Worm (Caenorhabditis elegans) whole organism, L1 larva: ENCODE measurements around the gene pdl-1.

ENCODE experiments used
- alr-1 ChIP-seq: fragments of 200-800 bp; sonication (Bioruptor generic); optimal IDR thresholded peaks from 2 replicates; lab custom pipeline; 2018; ENCODE audit warnings: borderline replicate concordance, mild to moderate bottlenecking, missing genetic modification characterization, missing compliant biosample characterization
- blmp-1 ChIP-seq: fragments of 150-350 bp; optimal IDR thresholded peaks from 2 replicates; lab custom pipeline; 2014; ENCODE audit warnings: missing biosample characterization, missing genetic modification characterization
- ceh-63 ChIP-seq: fragments of 200-800 bp; sonication (Bioruptor generic); optimal IDR thresholded peaks from 2 replicates; lab custom pipeline; 2018; ENCODE audit warnings: mild to moderate bottlenecking, missing genetic modification characterization, missing compliant biosample characterization
- ceh-8 ChIP-seq: fragments of 200-800 bp; sonication (Bioruptor generic); optimal IDR thresholded peaks from 2 replicates; lab custom pipeline; 2018; ENCODE audit warnings: mild to moderate bottlenecking, missing genetic modification characterization, moderate library complexity, missing compliant biosample characterization
- dpl-1 ChIP-seq, 3 experiments: fragments of 150-350 bp in 2 of 3; sonication (generic microtip) in 1 of 3; optimal IDR thresholded peaks; 2 replicates each; lab custom pipeline; 2014 to 2017; ENCODE audit warnings: missing biosample characterization in 3 of 3, missing genetic modification characterization in 3 of 3, missing genetic modification reagents in 3 of 3
- nhr-47 ChIP-seq: sonication (generic microtip); optimal IDR thresholded peaks from 2 replicates; lab custom pipeline; 2016; ENCODE audit warnings: mild to moderate bottlenecking, missing genetic modification characterization, moderate library complexity, missing compliant biosample characterization
- nhr-76 ChIP-seq: sonication (generic microtip); optimal IDR thresholded peaks from 2 replicates; lab custom pipeline; 2017; ENCODE audit warnings: missing biosample characterization, missing genetic modification characterization
- nhr-77 ChIP-seq: fragments of 150-350 bp; optimal IDR thresholded peaks from 2 replicates; lab custom pipeline; 2014; ENCODE audit warnings: missing biosample characterization, missing genetic modification characterization
- nhr-84 ChIP-seq: sonication (generic microtip); optimal IDR thresholded peaks from 2 replicates; lab custom pipeline; 2017; ENCODE audit warnings: missing biosample characterization, missing genetic modification characterization
- nhr-90 ChIP-seq: sonication (generic microtip); optimal IDR thresholded peaks from 2 replicates; lab custom pipeline; 2016; ENCODE audit warnings: mild to moderate bottlenecking, missing genetic modification characterization, missing compliant biosample characterization; ENCODE audit not compliant: poor library complexity
- pqm-1 ChIP-seq: sonication (generic microtip); optimal IDR thresholded peaks from 3 replicates; lab custom pipeline; 2017; ENCODE audit warnings: missing biosample characterization, missing genetic modification characterization
- snpc-4 ChIP-seq: fragments of 150-350 bp; optimal IDR thresholded peaks from 2 replicates; lab custom pipeline; 2014; ENCODE audit warnings: missing biosample characterization, missing genetic modification characterization
- tbx-2 ChIP-seq: sonication (generic microtip); optimal IDR thresholded peaks from 2 replicates; lab custom pipeline; 2016; ENCODE audit warnings: missing genetic modification characterization, missing compliant biosample characterization
- xbp-1 ChIP-seq: sonication (generic microtip); optimal IDR thresholded peaks from 2 replicates; lab custom pipeline; 2016; ENCODE audit warnings: missing genetic modification characterization, missing compliant biosample characterization

DNA sequence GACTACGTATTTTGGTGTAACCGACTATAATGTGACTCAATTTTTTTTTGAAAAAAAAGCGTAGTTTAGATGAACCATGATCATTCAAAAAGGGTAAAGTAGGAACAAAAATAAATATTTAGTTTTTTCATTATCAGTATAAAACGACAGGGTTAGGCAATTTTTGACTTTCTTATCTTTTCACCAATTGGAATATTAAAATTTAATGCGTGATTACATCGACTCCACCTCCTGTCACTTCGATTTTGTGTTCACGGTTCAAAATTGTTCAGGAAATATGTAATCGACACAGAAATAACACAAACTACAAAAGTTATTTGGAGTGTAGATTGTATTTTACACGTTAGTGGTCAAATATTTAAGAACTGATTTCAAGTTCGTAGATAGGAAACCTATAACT, 16.8 kb upstream of the pdl-1 start:
- TF ChIP-seq xbp-1 (no peak), dpl-1 (GFP tag; optimal IDR thresholded peaks at IDR 0.05; lab: Kevin White, UChicago) (no peak), nhr-90 (no peak), alr-1 (tag; lab: Kevin White, UChicago) (no peak), snpc-4 (tag; lab: Kevin White, UChicago) (no peak), nhr-76 (tag; lab: Kevin White, UChicago) (no peak), blmp-1 (no peak), pqm-1 (tag; lab: Kevin White, UChicago) (no peak), nhr-84 (tag; lab: Kevin White, UChicago) (no peak), nhr-77 (tag; lab: Kevin White, UChicago) (no peak), nhr-47 (no peak), tbx-2 (tag; lab: Kevin White, UChicago) (no peak), ceh-63 (no peak), ceh-8 (GFP tag; lab: Kevin White, UChicago) (no peak)
